Fruit fly (Drosophila melanogaster) whole organism, adult: ENCODE measurements around the gene CG18666.

Experiments
- CG12768 ChIP-seq: fragments of 200-800 bp; sonication (Bioruptor generic); optimal IDR thresholded peaks from 2 replicates; lab custom pipeline; 2017; ENCODE audit warnings: missing biosample characterization, missing genetic modification characterization, mild to moderate bottlenecking, moderate library complexity, missing genetic modification reagents
- ovo ChIP-seq: fragments of 200-800 bp; sonication (Bioruptor generic); optimal IDR thresholded peaks from 2 replicates; lab custom pipeline; 2016; ENCODE audit warnings: missing biosample characterization, missing genetic modification characterization
- pad ChIP-seq: fragments of 200-800 bp; sonication (Bioruptor generic); optimal IDR thresholded peaks from 3 replicates; lab custom pipeline; 2017; ENCODE audit warnings: missing biosample characterization, missing genetic modification characterization, mild to moderate bottlenecking, moderate library complexity, missing genetic modification reagents

dm6 chr2L:11053018-11053807, 18.6 kb downstream of the CG18666 start:
- no peak for TF ChIP-seq pad (GFP tag; lab: Kevin White, UChicago)
- TF ChIP-seq CG12768 (GFP tag; lab: Kevin White, UChicago) = no peak
- TF ChIP-seq ovo (GFP tag; lab: Kevin White, UChicago) = no peak
